Worm (Caenorhabditis elegans): ENCODE measurements around the gene R05H10.7.

ce11 chrII:14810609-14811008 is 44.7 kb upstream of the R05H10.7 start:
- TF ChIP-seq nhr-12 (tag; optimal IDR thresholded peaks at IDR 0.05) (no peak), lin-13 (tag; optimal IDR thresholded peaks at IDR 0.05) (no peak), mep-1 (tag; optimal IDR thresholded peaks at IDR 0.05) (no peak), ham-2 (GFP tag; optimal IDR thresholded peaks at IDR 0.05) (no peak), flh-1 (GFP tag; optimal IDR thresholded peaks at IDR 0.05) (no peak), elt-1 (tag; optimal IDR thresholded peaks at IDR 0.05; ENCODE audit: borderline replicate concordance, insufficient read depth) (no peak), unc-62 (GFP tag; optimal IDR thresholded peaks at IDR 0.05) (no peak), ceh-39 (tag; optimal IDR thresholded peaks at IDR 0.05) (no peak)

All from whole organism, mixed stage, embryonic.